Fruit fly (Drosophila melanogaster): ENCODE measurements around the gene CG4022.

DNA sequence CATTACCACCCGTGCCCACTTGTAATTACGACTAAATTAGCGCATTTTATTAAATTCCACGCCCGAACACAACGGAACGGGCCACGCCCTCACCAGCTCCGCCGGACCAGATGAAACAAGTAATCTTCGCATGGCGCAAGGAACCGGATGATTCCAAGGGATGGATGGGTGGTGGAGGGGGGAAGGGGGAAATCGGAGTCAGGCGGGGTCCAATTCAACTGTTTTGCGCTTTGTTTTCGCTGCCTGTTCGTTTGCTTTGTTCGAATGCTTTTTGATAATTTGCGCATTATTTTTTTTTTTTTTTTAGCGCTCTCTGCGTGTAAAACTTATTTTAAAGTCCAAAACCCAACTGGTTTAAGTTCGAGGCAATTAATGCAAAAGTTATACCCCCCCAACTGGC is 13.9 kb downstream of the CG4022 start:
- no peak for TF ChIP-seq CG2875 (GFP tag; optimal IDR thresholded peaks at IDR 0.05)
- no peak for TF ChIP-seq HLH4C (GFP tag; IDR thresholded peaks at IDR 0.05; ENCODE audit: partially characterized antibody)
- no peak for TF ChIP-seq CG14441 (GFP tag; IDR thresholded peaks at IDR 0.05)
- no peak for TF ChIP-seq NfI (GFP tag; optimal IDR thresholded peaks at IDR 0.05)
- no peak for TF ChIP-seq CG7357 (GFP tag; IDR thresholded peaks at IDR 0.05)
- no peak for TF ChIP-seq Max (GFP tag; optimal IDR thresholded peaks at IDR 0.05)
- TF ChIP-seq CG3838 (GFP tag; optimal IDR thresholded peaks at IDR 0.05), result no peak
- TF ChIP-seq Ets65A (GFP tag), result no peak
- no peak for TF ChIP-seq mirr (GFP tag; optimal IDR thresholded peaks at IDR 0.05)
- TF ChIP-seq usp (GFP tag; optimal IDR thresholded peaks at IDR 0.05), result no peak
- no peak for TF ChIP-seq Eip74EF (GFP tag; optimal IDR thresholded peaks at IDR 0.05)
- no peak for TF ChIP-seq ac (GFP tag; optimal IDR thresholded peaks at IDR 0.05)
- no peak for TF ChIP-seq wdn (GFP tag; IDR thresholded peaks at IDR 0.05)

Data from whole organism, embryonic.